Fruit fly (Drosophila melanogaster) whole organism: Measurements from ENCODE around the gene CG7483.

Experiments
- CG8478 ChIP-seq: fragments of >200 bp; optimal IDR thresholded peaks from 2 replicates; lab custom pipeline; 2018; ENCODE audit warnings: inconsistent platforms
- Dll ChIP-seq: fragments of >200 bp; optimal IDR thresholded peaks from 2 replicates; lab custom pipeline; 2017
- EcR ChIP-seq, 2 experiments: fragments of >200 bp; optimal IDR thresholded peaks; 2 replicates each; lab custom pipeline; 2017; ENCODE audit warnings: missing biosample characterization in 2 of 2, missing genetic modification characterization in 2 of 2, missing genetic modification reagents in 2 of 2
- pan ChIP-seq: fragments of >200 bp; optimal IDR thresholded peaks from 2 replicates; lab custom pipeline; 2017
- usp ChIP-seq: fragments of >200 bp; optimal IDR thresholded peaks from 2 replicates; lab custom pipeline; 2017; ENCODE audit warnings: missing biosample characterization, missing genetic modification characterization, mixed read lengths

- TF ChIP-seq CG8478 (lab: Kevin White, UChicago) (no peak), pan (no peak), Dll (lab: Kevin White, UChicago) (no peak), usp (GFP tag; lab: Kevin White, UChicago) (no peak), EcR (GFP tag; optimal IDR thresholded peaks at IDR 0.05; lab: Kevin White, UChicago) (no peak)
Measured at dm6 chr3R:8344174-8344573, 31.2 kb downstream of the CG7483 start, which contains the start of gene DppIII.
